Worm (Caenorhabditis elegans) whole organism, midembryonic: ENCODE results near the gene T06C12.11.

Experiments
- T22C8.4 ChIP-seq: fragments of 200-800 bp; sonication (Bioruptor generic); IDR thresholded peaks from 2 replicates; pipeline ENCODE4 v1.3.6; 2022; ENCODE audit warnings: missing genetic modification characterization, missing compliant biosample characterization
- cog-1 ChIP-seq: sonication (generic microtip); optimal IDR thresholded peaks from 2 replicates; lab custom pipeline; 2016; ENCODE audit warnings: missing genetic modification characterization, missing compliant biosample characterization
- flt-1 ChIP-seq: fragments of 200-800 bp; sonication (Bioruptor generic); IDR thresholded peaks from 2 replicates; pipeline ENCODE4 v1.3.6; 2022; ENCODE audit warnings: missing genetic modification characterization, missing compliant biosample characterization
- klf-2 ChIP-seq: fragments of 200-800 bp; sonication (Bioruptor generic); conservative IDR thresholded peaks from 2 replicates; pipeline ENCODE4 v1.3.6; 2022; ENCODE audit warnings: missing genetic modification reagents, missing genetic modification characterization, missing compliant biosample characterization
- med-1 ChIP-seq: sonication (generic microtip); optimal IDR thresholded peaks from 2 replicates; lab custom pipeline; 2017; ENCODE audit warnings: missing genetic modification characterization, mild to moderate bottlenecking, missing compliant biosample characterization, antibody characterized with exemption, missing genetic modification reagents; ENCODE audit not compliant: insufficient read depth
- ref-1 ChIP-seq: fragments of 200-800 bp; sonication (Bioruptor generic); conservative IDR thresholded peaks from 2 replicates; pipeline ENCODE4 v1.3.6; 2022; ENCODE audit warnings: missing genetic modification reagents, missing genetic modification characterization, missing compliant biosample characterization
- tab-1 ChIP-seq: fragments of 200-800 bp; sonication (Bioruptor generic); IDR thresholded peaks from 2 replicates; pipeline ENCODE4 v1.3.6; 2022; ENCODE audit warnings: missing genetic modification characterization, missing compliant biosample characterization
- ztf-23 ChIP-seq: fragments of 200-800 bp; sonication (Bioruptor generic); IDR thresholded peaks from 2 replicates; pipeline ENCODE4 v1.3.6; 2022; ENCODE audit warnings: missing genetic modification reagents, missing genetic modification characterization, missing compliant biosample characterization
- ztf-29 ChIP-seq: fragments of 200-800 bp; sonication (Bioruptor generic); IDR thresholded peaks from 2 replicates; pipeline ENCODE4 v1.3.6; 2022; ENCODE audit warnings: missing genetic modification reagents, missing genetic modification characterization, missing compliant biosample characterization

The T06C12.11 gene

ce11 chrV:15876308-15876707 lies 16.5 kb upstream of the T06C12.11 start, which contains the start of gene nhr-102:
TSS of gene nhr-102 (minus strand) at chrV:15876408.
- TF ChIP-seq klf-2 (no peak), cog-1 (tag; lab: Kevin White, UChicago) (no peak), ztf-29 (GFP tag; lab: Robert Waterston, UW) (no peak), med-1 (GFP tag; lab: Kevin White, UChicago) (no peak), tab-1 (GFP tag; lab: Robert Waterston, UW) (no peak), ref-1 (GFP tag; lab: Robert Waterston, UW) (no peak), ztf-23 (no peak), T22C8.4 (no peak), flt-1 (GFP tag; lab: Robert Waterston, UW) (no peak)

ce11 chrV:15879508-15879907 lies 13.3 kb upstream of the T06C12.11 start, which contains the start of gene nhr-84:
TSS of gene nhr-84 (minus strand) at chrV:15879608.
- no peak for TF ChIP-seq med-1 (GFP tag; lab: Kevin White, UChicago)
- TF ChIP-seq ztf-23 = no peak
- TF ChIP-seq klf-2 = no peak
- no peak for TF ChIP-seq T22C8.4
- TF ChIP-seq tab-1 (GFP tag; lab: Robert Waterston, UW) = no peak
- TF ChIP-seq ref-1 (GFP tag; lab: Robert Waterston, UW) = no peak
- no peak for TF ChIP-seq ztf-29 (GFP tag; lab: Robert Waterston, UW)

DNA sequence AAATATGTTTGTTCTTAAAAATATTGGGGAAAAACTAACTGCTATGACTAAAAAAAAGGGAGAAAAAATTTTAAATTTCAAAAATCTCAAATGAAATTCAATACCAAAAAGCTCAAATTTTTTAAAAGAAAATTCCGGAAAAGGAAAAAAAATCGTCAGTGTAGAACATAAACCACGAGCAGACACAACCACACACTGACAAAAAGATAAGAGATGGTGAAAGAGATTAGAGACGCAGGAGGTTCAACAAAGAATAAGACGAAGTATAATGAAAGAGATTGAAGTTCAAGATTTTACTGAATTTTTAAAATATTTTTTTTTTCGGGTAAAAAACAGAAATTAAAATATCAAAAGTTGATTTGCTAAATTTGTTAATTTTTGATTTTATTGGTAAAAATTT lies 12.8 kb upstream of the T06C12.11 start:
- TF ChIP-seq tab-1 (GFP tag; lab: Robert Waterston, UW) = no peak
- no peak for TF ChIP-seq T22C8.4
- TF ChIP-seq med-1 (GFP tag; lab: Kevin White, UChicago) = no peak
- TF ChIP-seq flt-1 (GFP tag; lab: Robert Waterston, UW) = no peak
- no peak for TF ChIP-seq cog-1 (tag; lab: Kevin White, UChicago)
- TF ChIP-seq ref-1 (GFP tag; lab: Robert Waterston, UW) = no peak
- TF ChIP-seq klf-2 = no peak
- no peak for TF ChIP-seq ztf-29 (GFP tag; lab: Robert Waterston, UW)
- TF ChIP-seq ztf-23 = no peak

DNA sequence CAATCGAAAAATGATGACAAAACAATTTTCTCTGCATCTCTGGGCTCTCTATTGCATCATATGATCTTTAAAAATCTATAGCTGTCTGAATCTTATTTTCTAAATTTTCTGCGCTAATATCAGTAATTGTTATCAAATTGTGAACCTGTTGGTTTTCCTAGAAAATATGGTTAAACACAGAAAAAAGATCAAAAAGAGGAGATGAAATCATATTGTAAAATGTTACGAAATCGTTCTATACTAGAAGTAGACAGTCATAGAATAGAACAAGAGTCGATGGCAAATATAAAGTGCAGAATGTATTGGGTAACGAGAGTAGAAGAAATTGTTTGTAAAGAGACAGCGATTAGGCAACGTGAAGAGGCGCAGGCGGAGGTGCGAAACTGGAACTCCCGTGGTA lies 12.1 kb upstream of the T06C12.11 start:
- TF ChIP-seq med-1 (GFP tag; lab: Kevin White, UChicago) (no peak), tab-1 (GFP tag; lab: Robert Waterston, UW) (no peak), T22C8.4 (no peak), ref-1 (GFP tag; lab: Robert Waterston, UW) (no peak), ztf-23 (no peak), cog-1 (tag; lab: Kevin White, UChicago) (no peak), klf-2 (no peak), flt-1 (GFP tag; lab: Robert Waterston, UW) (no peak), ztf-29 (GFP tag; lab: Robert Waterston, UW) (no peak)

DNA sequence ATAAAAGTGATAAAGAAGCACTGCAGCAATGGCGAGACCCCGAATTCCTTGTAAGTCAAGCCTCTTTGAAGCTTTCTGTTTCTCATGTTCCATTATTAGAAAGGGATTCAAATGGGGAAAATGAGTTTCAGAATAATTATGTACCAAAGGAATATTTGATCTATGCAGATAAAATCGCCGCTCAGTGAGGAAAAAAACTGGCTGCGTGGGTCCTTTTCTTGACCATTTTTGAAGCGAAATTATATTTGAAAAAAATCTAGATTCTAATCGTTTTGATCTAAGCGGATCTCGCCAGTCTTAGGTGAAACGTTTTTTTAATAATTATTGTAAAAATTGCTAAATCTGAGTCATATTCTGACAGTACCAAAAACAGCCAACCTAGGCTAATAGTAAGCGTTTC lies 8.1 kb upstream of the T06C12.11 start, which contains the start of gene oac-42:
oac-42 (minus strand) TSS at position 101 of the 400 bp plus-strand sequence.
- TF ChIP-seq flt-1 (GFP tag; lab: Robert Waterston, UW) = no peak
- no peak for TF ChIP-seq tab-1 (GFP tag; lab: Robert Waterston, UW)

- TF ChIP-seq ztf-29 (GFP tag; lab: Robert Waterston, UW) (no peak), med-1 (GFP tag; lab: Kevin White, UChicago) (no peak)
Observed at ce11 chrV:15885967-15886366, 6.8 kb upstream of the T06C12.11 start, which contains the start of gene T06C12.9. TSS of gene T06C12.9 (minus strand) at chrV:15886067.

DNA sequence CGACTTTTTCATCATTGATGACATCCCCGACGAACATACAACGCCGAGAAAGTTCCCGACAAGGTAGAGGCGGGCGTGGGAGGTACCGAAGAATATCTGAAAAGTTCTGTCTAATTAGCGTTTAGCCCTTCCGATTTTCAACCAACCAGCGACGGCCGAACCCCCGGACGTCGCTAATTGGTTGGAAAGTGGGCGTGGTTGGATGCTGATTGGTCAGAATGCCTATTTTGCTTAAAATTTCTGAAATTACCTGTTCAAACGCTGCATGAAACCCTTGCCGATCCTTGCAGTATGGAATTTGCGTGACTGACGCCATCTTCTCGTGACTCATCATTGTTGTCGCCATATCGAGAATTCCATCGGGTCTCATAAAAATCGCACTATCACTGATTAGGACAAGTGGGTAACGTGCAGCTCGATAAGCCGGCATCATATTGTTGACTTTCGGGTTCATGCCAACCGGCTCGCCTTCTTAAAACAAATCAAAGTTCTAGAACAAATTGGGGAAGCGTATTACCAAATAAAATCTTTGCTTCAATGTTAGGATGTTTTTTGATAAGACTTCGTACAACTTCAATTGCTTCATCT lies 5.0 kb upstream of the T06C12.11 start:
- TF ChIP-seq klf-2 (no peak), flt-1 (GFP tag; lab: Robert Waterston, UW) (no peak), ref-1 (GFP tag; lab: Robert Waterston, UW) (no peak), ztf-23 (no peak), cog-1 (tag; lab: Kevin White, UChicago) (no peak), med-1 (GFP tag; lab: Kevin White, UChicago) (no peak), tab-1 (GFP tag; lab: Robert Waterston, UW) (no peak), ztf-29 (GFP tag; lab: Robert Waterston, UW) (no peak), T22C8.4 (no peak)

DNA sequence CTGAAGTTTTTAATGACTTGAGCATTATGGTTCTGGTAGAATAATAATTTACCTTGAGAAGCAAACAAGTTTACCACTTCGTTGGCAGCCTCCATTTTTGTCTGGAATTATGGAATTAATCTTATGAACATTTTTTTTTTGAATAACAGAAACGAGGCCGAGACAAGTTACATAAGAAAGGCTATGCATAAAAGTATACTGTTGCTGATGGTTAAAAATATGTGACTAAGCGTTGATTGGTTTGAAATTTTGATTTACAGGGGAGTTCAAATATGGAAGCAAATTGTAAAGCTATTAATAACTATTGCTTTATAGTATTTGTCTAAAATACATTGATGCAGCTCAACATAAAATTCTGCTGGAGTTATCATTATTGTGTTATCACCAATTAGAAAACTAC lies 4.0 kb upstream of the T06C12.11 start, which contains the start of gene cgt-1:
cgt-1 (minus strand) TSS at position 101 of the 400 bp plus-strand sequence.
- TF ChIP-seq cog-1 (tag; lab: Kevin White, UChicago) (no peak), med-1 (GFP tag; lab: Kevin White, UChicago) (no peak), T22C8.4 (no peak), ref-1 (GFP tag; lab: Robert Waterston, UW) (no peak), ztf-29 (GFP tag; lab: Robert Waterston, UW) (no peak), ztf-23 (no peak), flt-1 (GFP tag; lab: Robert Waterston, UW) (no peak), tab-1 (GFP tag; lab: Robert Waterston, UW) (no peak), klf-2 (no peak)

ce11 chrV:15890115-15890514 lies 2.7 kb upstream of the T06C12.11 start:
- TF ChIP-seq flt-1 (GFP tag; lab: Robert Waterston, UW) (no peak), ref-1 (GFP tag; lab: Robert Waterston, UW) (no peak), med-1 (GFP tag; lab: Kevin White, UChicago) (no peak), klf-2 (no peak), tab-1 (GFP tag; lab: Robert Waterston, UW) (no peak), T22C8.4 (no peak), ztf-23 (no peak), ztf-29 (GFP tag; lab: Robert Waterston, UW) (no peak), cog-1 (tag; lab: Kevin White, UChicago) (no peak)

- TF ChIP-seq ztf-23 (no peak), tab-1 (GFP tag; lab: Robert Waterston, UW) (no peak), ref-1 (GFP tag; lab: Robert Waterston, UW) (no peak), flt-1 (GFP tag; lab: Robert Waterston, UW) (no peak), ztf-29 (GFP tag; lab: Robert Waterston, UW) (no peak), med-1 (GFP tag; lab: Kevin White, UChicago) (no peak), klf-2 (no peak), T22C8.4 (no peak), cog-1 (tag; lab: Kevin White, UChicago) (no peak)
Observed at ce11 chrV:15891279-15891678, 1.5 kb upstream of the T06C12.11 start.
